Fruit fly (Drosophila melanogaster) whole organism, wandering third instar larva: ENCODE data around the gene CG7781.

Experiments
- Dfd ChIP-seq: fragments of >200 bp; optimal IDR thresholded peaks from 2 replicates; lab custom pipeline; 2017; ENCODE audit warnings: missing biosample characterization, missing genetic modification characterization
- Jra ChIP-seq: sonication (Bioruptor generic); optimal IDR thresholded peaks from 2 replicates; lab custom pipeline; 2016; ENCODE audit warnings: missing biosample characterization, missing genetic modification characterization
- Mio ChIP-seq: sonication (Bioruptor generic); optimal IDR thresholded peaks from 2 replicates; lab custom pipeline; 2016; ENCODE audit warnings: missing biosample characterization, missing genetic modification characterization
- brk ChIP-seq: fragments of 200-800 bp; sonication (Bioruptor generic); optimal IDR thresholded peaks from 2 replicates; lab custom pipeline; 2016; ENCODE audit warnings: missing biosample characterization, mild to moderate bottlenecking, missing genetic modification characterization
- dl ChIP-seq, 2 experiments: fragments of 175-275, 200-275 bp in 1 of 2; fragments of 200-275 bp in 1 of 2; sonication (Bioruptor generic); optimal IDR thresholded peaks; lab custom pipeline; 2018; ENCODE audit warnings: mild to moderate bottlenecking in 2 of 2, missing biosample characterization in 2 of 2, missing genetic modification characterization in 2 of 2, moderate library complexity in 2 of 2; ENCODE audit not compliant: partially characterized antibody in 2 of 2, insufficient read depth in 1 of 2
- fru ChIP-seq: fragments of 200-800 bp; sonication (Bioruptor generic); optimal IDR thresholded peaks from 3 replicates; lab custom pipeline; 2016; ENCODE audit warnings: missing biosample characterization, mild to moderate bottlenecking, missing genetic modification characterization
- lola ChIP-seq: fragments of >200 bp; optimal IDR thresholded peaks from 2 replicates; lab custom pipeline; 2017; ENCODE audit warnings: missing biosample characterization, missing genetic modification characterization
- psq ChIP-seq: fragments of 200-800 bp; sonication (Bioruptor generic); optimal IDR thresholded peaks from 3 replicates; lab custom pipeline; 2017; ENCODE audit warnings: missing biosample characterization, mild to moderate bottlenecking, missing genetic modification characterization, moderate library complexity
- tai ChIP-seq: sonication (Bioruptor generic); optimal IDR thresholded peaks from 2 replicates; lab custom pipeline; 2016; ENCODE audit warnings: missing biosample characterization, missing genetic modification characterization
- usp ChIP-seq: fragments of >200 bp; optimal IDR thresholded peaks from 2 replicates; lab custom pipeline; 2017; ENCODE audit warnings: missing biosample characterization, missing genetic modification characterization
- woc ChIP-seq: sonication (Bioruptor generic); optimal IDR thresholded peaks from 2 replicates; lab custom pipeline; 2016; ENCODE audit warnings: missing biosample characterization, mild to moderate bottlenecking, missing genetic modification characterization

DNA sequence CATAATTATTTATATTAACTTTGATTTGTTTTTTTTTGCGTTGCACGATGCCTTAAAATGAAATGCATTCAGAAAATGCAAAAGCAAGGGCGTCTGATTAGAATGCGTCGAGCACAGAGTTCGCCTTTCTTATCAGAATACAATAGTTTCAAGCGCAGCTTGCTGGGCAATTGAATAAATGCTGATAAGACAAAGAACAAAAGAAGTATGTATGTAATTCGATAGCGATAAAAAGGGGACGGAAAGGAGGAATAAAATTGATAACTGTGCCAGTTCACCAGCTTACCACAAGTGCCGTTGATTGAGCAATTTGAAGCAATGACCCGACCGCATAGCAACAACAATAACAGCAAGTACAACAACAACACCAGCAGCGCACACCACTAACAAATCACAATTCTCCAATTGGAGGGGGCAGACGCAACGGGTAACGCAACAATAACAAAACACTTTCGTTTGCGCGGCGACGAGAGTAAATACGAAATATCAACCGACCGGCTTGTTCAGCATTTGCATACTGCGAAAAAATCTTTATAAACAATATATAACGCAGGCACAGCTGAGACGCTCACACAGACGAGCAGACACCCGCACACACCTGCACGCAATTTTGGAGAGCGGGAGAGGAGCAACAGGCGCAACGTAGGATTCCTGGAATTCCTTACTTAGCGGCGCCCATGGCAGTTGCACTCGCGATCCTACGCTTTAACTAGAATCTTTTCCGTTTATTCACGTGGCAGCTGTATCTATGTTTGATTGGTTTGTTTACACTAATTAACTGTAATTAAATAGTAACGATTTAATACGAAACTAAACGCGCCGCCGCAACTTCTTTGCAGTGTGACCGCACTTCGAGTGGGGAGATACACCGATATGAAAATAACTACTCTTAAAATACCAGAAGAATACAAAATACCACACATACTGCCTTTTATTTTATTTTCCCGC is 24.7 kb downstream of the CG7781 start, which contains the start of gene Btk:
- TF ChIP-seq tai (GFP tag; lab: Kevin White, UChicago) (no peak), Mio (GFP tag; lab: Kevin White, UChicago) (no peak), Dfd (GFP tag; lab: Kevin White, UChicago) (no peak), lola (no peak), dl (GFP tag; optimal IDR thresholded peaks at IDR 0.05; lab: Kevin White, UChicago; ENCODE audit: insufficient read depth in 1 of 2, partially characterized antibody in 2 of 2) (no peak), Jra (GFP tag; lab: Kevin White, UChicago) (no peak), brk (GFP tag; lab: Kevin White, UChicago) (no peak), usp (GFP tag; lab: Kevin White, UChicago) (no peak), fru (GFP tag; lab: Kevin White, UChicago) (no peak), psq (GFP tag; lab: Kevin White, UChicago) (peak; percentile 39), woc (GFP tag; lab: Kevin White, UChicago) (no peak)
